Worm (Caenorhabditis elegans): ENCODE results near the gene scd-1.

scd-1 gene

ce11 chrX:12469846-12470245 is 55.7 kb downstream of the scd-1 start:
- no peak for TF ChIP-seq sea-2 (GFP tag; optimal IDR thresholded peaks at IDR 0.05)
- TF ChIP-seq snpc-4 (tag; optimal IDR thresholded peaks at IDR 0.05) = no peak
- no peak for TF ChIP-seq mml-1 (tag; optimal IDR thresholded peaks at IDR 0.05)
- no peak for TF ChIP-seq elt-1 (tag; optimal IDR thresholded peaks at IDR 0.05)
- no peak for TF ChIP-seq unc-39 (tag; optimal IDR thresholded peaks at IDR 0.05)
- TF ChIP-seq ceh-16 (tag; optimal IDR thresholded peaks at IDR 0.05) = no peak
- no peak for TF ChIP-seq nhr-237 (tag; optimal IDR thresholded peaks at IDR 0.05)
- no peak for TF ChIP-seq elt-3 (tag; optimal IDR thresholded peaks at IDR 0.05)
- no peak for TF ChIP-seq eor-1 (tag; optimal IDR thresholded peaks at IDR 0.05)
- TF ChIP-seq ZK546.5 (tag; optimal IDR thresholded peaks at IDR 0.05) = no peak
- no peak for TF ChIP-seq nhr-12 (tag; optimal IDR thresholded peaks at IDR 0.05)
- no peak for TF ChIP-seq nfya-1 (tag; optimal IDR thresholded peaks at IDR 0.05; ENCODE audit: insufficient read depth)
- TF ChIP-seq nhr-28 (tag; optimal IDR thresholded peaks at IDR 0.05) = no peak
- no peak for TF ChIP-seq nhr-77 (tag; optimal IDR thresholded peaks at IDR 0.05)

- TF ChIP-seq pha-4 (tag; optimal IDR thresholded peaks at IDR 0.05) (peak; percentile 16), egl-5 (tag; optimal IDR thresholded peaks at IDR 0.05) (no peak)
Measured at ce11 chrX:12467660-12468111, 57.9 kb downstream of the scd-1 start, which contains the start of gene myo-2. Gene myo-2, plus strand, starts transcription at chrX:12468061.

- TF ChIP-seq pqm-1 (tag; optimal IDR thresholded peaks at IDR 0.05) (peak; percentile 91), ZK546.5 (tag; optimal IDR thresholded peaks at IDR 0.05) (no peak), elt-2 (tag; optimal IDR thresholded peaks at IDR 0.05) (peak; percentile 85), nhr-76 (tag; optimal IDR thresholded peaks at IDR 0.05) (no peak), eor-1 (tag; optimal IDR thresholded peaks at IDR 0.05) (no peak), elt-3 (tag; optimal IDR thresholded peaks at IDR 0.05) (no peak), egl-5 (tag; optimal IDR thresholded peaks at IDR 0.05) (no peak), jun-1 (tag; optimal IDR thresholded peaks at IDR 0.05) (peak; percentile 34), pha-4 (tag; optimal IDR thresholded peaks at IDR 0.05) (peak; percentile 34), ceh-82 (tag; optimal IDR thresholded peaks at IDR 0.05) (no peak), ztf-11 (tag; optimal IDR thresholded peaks at IDR 0.05) (no peak), lsy-12 (tag; optimal IDR thresholded peaks at IDR 0.05) (no peak), ceh-9 (tag; optimal IDR thresholded peaks at IDR 0.05) (no peak), fos-1 (tag; optimal IDR thresholded peaks at IDR 0.05) (no peak)
Measured at ce11 chrX:12466769-12467168, 58.8 kb downstream of the scd-1 start, which contains the start of gene cdf-2. Gene cdf-2, minus strand, starts transcription at chrX:12466917.

- no peak for TF ChIP-seq egl-27 (tag; optimal IDR thresholded peaks at IDR 0.05)
- no peak for TF ChIP-seq nhr-23 (tag; optimal IDR thresholded peaks at IDR 0.05)
- TF ChIP-seq nhr-11 (tag; optimal IDR thresholded peaks at IDR 0.05) = no peak
- TF ChIP-seq ceh-28 (tag; optimal IDR thresholded peaks at IDR 0.05) = no peak
- TF ChIP-seq unc-39 (tag; optimal IDR thresholded peaks at IDR 0.05) = no peak
- TF ChIP-seq nfya-1 (tag; optimal IDR thresholded peaks at IDR 0.05; ENCODE audit: insufficient read depth) = no peak
- no peak for TF ChIP-seq lin-39 (tag; optimal IDR thresholded peaks at IDR 0.05)
- no peak for TF ChIP-seq nhr-25 (tag; optimal IDR thresholded peaks at IDR 0.05)
- TF ChIP-seq lin-15B (tag; optimal IDR thresholded peaks at IDR 0.05) = no peak
- no peak for TF ChIP-seq sea-2 (GFP tag; optimal IDR thresholded peaks at IDR 0.05)
Measured at ce11 chrX:12463504-12463903, 62.1 kb downstream of the scd-1 start, which contains the start of gene T18D3.5. Gene T18D3.5, plus strand, starts transcription at chrX:12463804.

DNA sequence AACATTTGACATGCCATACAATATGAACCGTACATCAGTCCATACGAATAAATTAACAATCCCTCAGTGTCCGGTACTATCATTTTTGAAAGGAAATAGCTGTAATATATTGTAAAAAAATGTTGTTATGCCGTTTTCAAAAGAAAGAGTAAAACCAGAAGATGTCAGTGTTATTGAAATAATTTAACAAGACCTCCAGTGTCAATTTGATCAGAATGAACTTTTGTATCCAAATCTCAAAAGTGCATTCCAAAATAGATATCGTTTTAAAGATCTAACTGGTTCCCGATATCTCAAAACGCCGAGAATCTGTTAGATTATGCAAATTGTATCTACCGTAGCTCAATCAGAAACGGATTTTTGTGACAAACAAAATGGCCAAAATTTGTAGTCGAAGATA is 64.0 kb downstream of the scd-1 start, which contains the start of gene odr-7:
Gene odr-7, minus strand, starts transcription at position 101 of the 400 bp plus-strand sequence.
- TF ChIP-seq ztf-4 (tag; optimal IDR thresholded peaks at IDR 0.05) = no peak
- TF ChIP-seq fos-1 (tag; optimal IDR thresholded peaks at IDR 0.05) = no peak
- TF ChIP-seq nhr-11 (tag; optimal IDR thresholded peaks at IDR 0.05) = no peak
- TF ChIP-seq elt-1 (tag; optimal IDR thresholded peaks at IDR 0.05) = no peak

DNA sequence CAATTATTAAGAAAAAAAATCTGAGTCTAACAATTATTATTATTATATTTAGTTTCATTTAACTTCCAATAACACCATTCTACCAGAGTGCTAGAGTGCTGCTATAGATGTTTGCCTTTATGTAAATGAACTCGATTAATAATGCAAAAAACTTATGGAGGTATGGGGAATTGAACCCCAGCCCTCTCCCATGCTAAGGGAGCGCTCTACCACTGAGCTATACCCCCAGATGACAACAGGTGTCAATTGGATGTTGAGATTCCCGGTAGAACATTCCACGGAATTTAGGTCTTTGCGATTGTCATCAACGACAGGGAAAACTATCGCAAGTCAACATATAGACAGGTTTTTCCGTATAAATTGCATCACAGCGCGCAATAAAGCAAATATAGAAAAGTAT is 67.6 kb downstream of the scd-1 start:
- TF ChIP-seq ceh-9 (tag; optimal IDR thresholded peaks at IDR 0.05) = no peak
- TF ChIP-seq lin-15B (tag; optimal IDR thresholded peaks at IDR 0.05) = no peak
- no peak for TF ChIP-seq nhr-12 (tag; optimal IDR thresholded peaks at IDR 0.05)
- peak; percentile 2 for TF ChIP-seq egl-27 (tag; optimal IDR thresholded peaks at IDR 0.05)
- TF ChIP-seq nhr-76 (tag; optimal IDR thresholded peaks at IDR 0.05) = no peak
- peak; percentile 49 for TF ChIP-seq lsy-12 (tag; optimal IDR thresholded peaks at IDR 0.05)
- TF ChIP-seq jun-1 (tag; optimal IDR thresholded peaks at IDR 0.05) = no peak
- TF ChIP-seq nfya-1 (tag; optimal IDR thresholded peaks at IDR 0.05; ENCODE audit: insufficient read depth) = peak; percentile 38
- no peak for TF ChIP-seq zag-1 (tag; optimal IDR thresholded peaks at IDR 0.05)
- peak; percentile 23 for TF ChIP-seq egl-5 (tag; optimal IDR thresholded peaks at IDR 0.05)
- peak; percentile 33 for TF ChIP-seq nhr-28 (tag; optimal IDR thresholded peaks at IDR 0.05)
- TF ChIP-seq pha-4 (tag; optimal IDR thresholded peaks at IDR 0.05) = peak; percentile 77
- no peak for TF ChIP-seq mml-1 (tag; optimal IDR thresholded peaks at IDR 0.05)
- TF ChIP-seq nhr-67 (tag; optimal IDR thresholded peaks at IDR 0.05) = no peak
- TF ChIP-seq nhr-25 (tag; optimal IDR thresholded peaks at IDR 0.05) = peak; percentile 80
- peak in 1 of 3 experiments; percentile 61 for TF ChIP-seq elt-3 (tag; optimal IDR thresholded peaks at IDR 0.05)
- peak; percentile 66 for TF ChIP-seq pqm-1 (tag; optimal IDR thresholded peaks at IDR 0.05)
- TF ChIP-seq elt-2 (tag; optimal IDR thresholded peaks at IDR 0.05) = peak; percentile 52
- TF ChIP-seq nhr-23 (tag; optimal IDR thresholded peaks at IDR 0.05) = peak; percentile 80
- peak; percentile 38 for TF ChIP-seq nhr-43 (tag; optimal IDR thresholded peaks at IDR 0.05; ENCODE audit: poor library complexity, severe bottlenecking)
- peak; percentile 36 for TF ChIP-seq R02D3.7 (tag; optimal IDR thresholded peaks at IDR 0.05)
- TF ChIP-seq skn-1 (tag; optimal IDR thresholded peaks at IDR 0.05) = no peak
- no peak for TF ChIP-seq elt-1 (tag; optimal IDR thresholded peaks at IDR 0.05)

Data from whole organism, L3 larva.